Fruit fly (Drosophila melanogaster): ENCODE results near the gene Drak.

The Drak gene

DNA sequence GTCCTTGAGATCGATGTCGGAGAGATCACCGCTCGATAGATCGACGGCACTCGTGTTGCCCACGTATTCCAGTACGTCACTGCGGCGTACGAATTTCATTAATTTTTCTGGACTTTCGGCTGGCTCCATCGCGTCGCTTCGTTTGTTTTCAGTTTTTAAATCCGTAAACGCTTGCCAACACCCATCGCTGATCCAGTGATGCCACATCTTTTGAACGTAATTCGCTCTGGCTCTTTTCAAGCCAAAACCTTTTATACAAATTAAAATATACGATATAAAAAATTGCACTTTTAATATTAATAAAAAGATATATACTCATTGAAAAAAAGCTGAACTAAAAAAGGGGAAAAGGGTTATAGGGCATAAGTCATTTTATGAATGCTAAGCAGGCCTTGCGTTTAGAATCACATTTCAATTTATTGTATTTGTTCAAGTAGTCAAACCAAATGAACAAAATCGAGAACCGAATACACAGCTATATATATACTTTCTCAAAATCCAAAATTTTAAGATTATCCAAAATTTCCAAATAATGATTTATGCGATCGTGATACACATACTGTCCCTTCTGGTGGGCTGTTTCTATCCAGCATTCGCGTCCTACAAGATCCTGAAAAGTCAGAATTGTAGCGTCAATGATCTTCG lies 79.5 kb downstream of the Drak start, which contains the start of the genes Kmn1 and Reepl1 (continued):
- TF ChIP-seq CG2120 (GFP tag; optimal IDR thresholded peaks at IDR 0.05) = peak; percentile 16
- TF ChIP-seq CG10267 (tag; optimal IDR thresholded peaks at IDR 0.05) = peak; percentile 74
- TF ChIP-seq fd96Cb (tag; optimal IDR thresholded peaks at IDR 0.05) = no peak
- peak; percentile 10 for TF ChIP-seq CG9817 (tag; optimal IDR thresholded peaks at IDR 0.05)
- TF ChIP-seq tna (GFP tag; IDR thresholded peaks at IDR 0.05; ENCODE audit: partially characterized antibody) = no peak
- TF ChIP-seq bbx (GFP tag; IDR thresholded peaks at IDR 0.05; ENCODE audit: partially characterized antibody) = no peak
- TF ChIP-seq CG9932 (GFP tag; IDR thresholded peaks at IDR 0.05) = peak; percentile 39; the same call in 1 of the 2 replicates
- TF ChIP-seq Dp (GFP tag; optimal IDR thresholded peaks at IDR 0.05) = peak; percentile 45
- TF ChIP-seq Rfx (GFP tag; IDR thresholded peaks at IDR 0.05) = peak; percentile 40; the same call in 1 of the 2 replicates
- peak; percentile 32; the same call in 1 of the 2 replicates for TF ChIP-seq ssp (GFP tag; IDR thresholded peaks at IDR 0.05)
- TF ChIP-seq E2f2 (GFP tag; IDR thresholded peaks at IDR 0.05) = peak; percentile 52; the same call in 1 of the 2 replicates
- peak; percentile 72 for TF ChIP-seq row (GFP tag; IDR thresholded peaks at IDR 0.05)
- TF ChIP-seq dmrt11E (tag; optimal IDR thresholded peaks at IDR 0.05) = no peak
- TF ChIP-seq ind (GFP tag; optimal IDR thresholded peaks at IDR 0.05) = peak; percentile 7
- TF ChIP-seq CG34376 (GFP tag; optimal IDR thresholded peaks at IDR 0.05) = no peak

dm6 chrX:11573529-11573928 lies 80.6 kb downstream of the Drak start, which contains the start of gene CG11696:
Gene CG11696, plus strand, starts transcription at chrX:11573731.
- TF ChIP-seq pnt (GFP tag; optimal IDR thresholded peaks at IDR 0.05) (no peak), pzg (GFP tag; optimal IDR thresholded peaks at IDR 0.05) (peak; percentile 21), Rfx (GFP tag; IDR thresholded peaks at IDR 0.05) (peak; percentile 31; the same call in 1 of the 2 replicates), CG1603 (tag; optimal IDR thresholded peaks at IDR 0.05) (peak; percentile 16), odd (GFP tag; optimal IDR thresholded peaks at IDR 0.05) (no peak), sqz (GFP tag; optimal IDR thresholded peaks at IDR 0.05) (no peak), row (GFP tag; IDR thresholded peaks at IDR 0.05) (peak; percentile 57), MESR4 (GFP tag; optimal IDR thresholded peaks at IDR 0.05) (peak; percentile 57), prd (optimal IDR thresholded peaks at IDR 0.05) (no peak), prd (GFP tag; IDR thresholded peaks at IDR 0.05) (peak; percentile 9; the same call in 1 of the 3 replicates), Med (GFP tag) (peak; percentile 52), lilli (GFP tag; optimal IDR thresholded peaks at IDR 0.05) (peak; percentile 3), crp (GFP tag; optimal IDR thresholded peaks at IDR 0.05) (peak in 1 of 2 experiments; percentile 61), CG3847 (GFP tag; IDR thresholded peaks at IDR 0.05) (peak; percentile 26; the same call in 1 of the 2 replicates), CG6254 (GFP tag; optimal IDR thresholded peaks at IDR 0.05) (no peak), Pdp1 (GFP tag; optimal IDR thresholded peaks at IDR 0.05) (peak in 1 of 2 experiments; percentile 57), gfzf (GFP tag; optimal IDR thresholded peaks at IDR 0.05) (peak; percentile 22), CG8290 (GFP tag; optimal IDR thresholded peaks at IDR 0.05) (no peak), CG8290 (tag; optimal IDR thresholded peaks at IDR 0.05) (peak in 1 of 2 experiments; percentile 25), MBD-R2 (GFP tag; IDR thresholded peaks at IDR 0.05) (peak; percentile 73; the same call in 1 of the 2 replicates), Sry-β (GFP tag; optimal IDR thresholded peaks at IDR 0.05) (peak; percentile 83), grau (tag; optimal IDR thresholded peaks at IDR 0.05) (no peak), slbo (GFP tag; IDR thresholded peaks at IDR 0.05) (peak; percentile 60), Nf-YC (tag; optimal IDR thresholded peaks at IDR 0.05) (peak; percentile 4), wek (GFP tag; optimal IDR thresholded peaks at IDR 0.05) (no peak), CG2120 (GFP tag; optimal IDR thresholded peaks at IDR 0.05) (peak; percentile 10), CG10267 (tag; optimal IDR thresholded peaks at IDR 0.05) (peak; percentile 24)

Measured in whole organism, embryonic.